Worm (Caenorhabditis elegans) whole organism, L1 larva: ENCODE data around the gene F19B10.5.
A peak's percentile ranks its signal among the peaks of the same experiment; 100 is the strongest.

ENCODE experiments used
- F16B12.6 ChIP-seq: fragments of 150-350 bp; optimal IDR thresholded peaks from 2 replicates; lab custom pipeline; 2014; ENCODE audit warnings: missing biosample characterization, missing genetic modification characterization
- alr-1 ChIP-seq: fragments of 200-800 bp; sonication (Bioruptor generic); optimal IDR thresholded peaks from 2 replicates; lab custom pipeline; 2018; ENCODE audit warnings: borderline replicate concordance, mild to moderate bottlenecking, missing genetic modification characterization, missing compliant biosample characterization
- aly-2 ChIP-seq: fragments of 150-350 bp; optimal IDR thresholded peaks from 2 replicates; lab custom pipeline; 2014; ENCODE audit warnings: missing biosample characterization, missing genetic modification characterization
- ceh-63 ChIP-seq: fragments of 200-800 bp; sonication (Bioruptor generic); optimal IDR thresholded peaks from 2 replicates; lab custom pipeline; 2018; ENCODE audit warnings: mild to moderate bottlenecking, missing genetic modification characterization, missing compliant biosample characterization
- ceh-8 ChIP-seq: fragments of 200-800 bp; sonication (Bioruptor generic); optimal IDR thresholded peaks from 2 replicates; lab custom pipeline; 2018; ENCODE audit warnings: mild to moderate bottlenecking, missing genetic modification characterization, moderate library complexity, missing compliant biosample characterization
- ceh-88 ChIP-seq: fragments of 200-800 bp; sonication (Bioruptor generic); IDR thresholded peaks from 2 replicates; pipeline ENCODE4 v1.3.6; 2022; ENCODE audit warnings: missing genetic modification characterization, missing compliant biosample characterization
- ces-1 ChIP-seq: fragments of 150-350 bp; optimal IDR thresholded peaks from 2 replicates; lab custom pipeline; 2014; ENCODE audit warnings: missing biosample characterization, missing genetic modification reagents, missing genetic modification characterization
- dsc-1 ChIP-seq: sonication (generic microtip); optimal IDR thresholded peaks from 2 replicates; lab custom pipeline; 2016; ENCODE audit warnings: mild to moderate bottlenecking, missing genetic modification characterization, missing compliant biosample characterization
- efl-1 ChIP-seq, 4 experiments: fragments of 150-350 bp; optimal IDR thresholded peaks in 3 of 4; peaks in 1 of 4; 1 replicate in 1 of 4; 2 replicates in 3 of 4; lab custom pipeline; 2014; ENCODE audit warnings: missing biosample characterization in 2 of 4, missing genetic modification characterization in 2 of 4, missing genetic modification reagents in 2 of 4
- egl-13 ChIP-seq: sonication (generic microtip); optimal IDR thresholded peaks from 2 replicates; lab custom pipeline; 2016; ENCODE audit warnings: missing genotype, missing genetic modification reagents, missing genetic modification characterization, missing compliant biosample characterization
- egl-27 ChIP-seq, 2 experiments: fragments of 150-350 bp in 1 of 2; sonication (generic microtip); optimal IDR thresholded peaks; 3 replicates each; lab custom pipeline; 2017 to 2018; ENCODE audit warnings: missing biosample characterization in 2 of 2, missing genetic modification characterization in 2 of 2, missing genetic modification reagents in 2 of 2
- elt-3 ChIP-seq, 6 experiments: fragments of 150-350 bp in 1 of 6; sonication (generic microtip); optimal IDR thresholded peaks; 2 replicates each; lab custom pipeline; 2017 to 2018; ENCODE audit warnings: missing biosample characterization in 6 of 6, missing genetic modification characterization in 6 of 6, inconsistent platforms in 1 of 6
- fkh-10 ChIP-seq: sonication (generic microtip); optimal IDR thresholded peaks from 2 replicates; lab custom pipeline; 2017; ENCODE audit warnings: missing biosample characterization, missing genetic modification reagents, missing genetic modification characterization
- fkh-8 ChIP-seq: sonication (generic microtip); optimal IDR thresholded peaks from 2 replicates; lab custom pipeline; 2016; ENCODE audit warnings: mild to moderate bottlenecking, missing genetic modification characterization, missing compliant biosample characterization
- grh-1 ChIP-seq: fragments of 200-800 bp; sonication (Bioruptor generic); IDR thresholded peaks from 2 replicates; pipeline ENCODE4 v1.3.6; 2022; ENCODE audit warnings: missing genetic modification reagents, missing genetic modification characterization, missing compliant biosample characterization
- hlh-4 ChIP-seq: sonication (generic microtip); optimal IDR thresholded peaks from 2 replicates; lab custom pipeline; 2016; ENCODE audit warnings: mild to moderate bottlenecking, missing genetic modification characterization, missing compliant biosample characterization
- hpl-2 ChIP-seq: fragments of 150-350 bp; optimal IDR thresholded peaks from 2 replicates; lab custom pipeline; 2014; ENCODE audit warnings: missing biosample characterization, missing genetic modification reagents, missing genetic modification characterization
- irx-1 ChIP-seq: sonication (generic microtip); optimal IDR thresholded peaks from 2 replicates; lab custom pipeline; 2016; ENCODE audit warnings: missing genetic modification characterization, missing compliant biosample characterization
- jun-1 ChIP-seq: fragments of 150-350 bp; optimal IDR thresholded peaks from 2 replicates; lab custom pipeline; 2014; ENCODE audit warnings: missing biosample characterization, missing genetic modification reagents, missing genetic modification characterization
- lin-15B ChIP-seq: fragments of 150-350 bp; sonication (generic microtip); optimal IDR thresholded peaks from 3 replicates; lab custom pipeline; 2014; ENCODE audit warnings: missing biosample characterization, missing genetic modification characterization
- lin-39 ChIP-seq: fragments of 150-350 bp; optimal IDR thresholded peaks from 2 replicates; lab custom pipeline; 2014; ENCODE audit warnings: missing biosample characterization, missing genetic modification reagents, missing genetic modification characterization
- lir-3 ChIP-seq: sonication (generic microtip); optimal IDR thresholded peaks from 2 replicates; lab custom pipeline; 2016; ENCODE audit warnings: mild to moderate bottlenecking, missing genetic modification characterization, moderate library complexity, missing compliant biosample characterization; ENCODE audit not compliant: poor library complexity
- lsy-2 ChIP-seq, 2 experiments: fragments of 150-350 bp; optimal IDR thresholded peaks; 2 replicates each; lab custom pipeline; 2014; ENCODE audit warnings: missing biosample characterization in 2 of 2, missing genetic modification characterization in 2 of 2
- mep-1 ChIP-seq: fragments of 150-350 bp; optimal IDR thresholded peaks from 2 replicates; lab custom pipeline; 2014; ENCODE audit warnings: missing biosample characterization, missing genetic modification characterization
- nhr-11 ChIP-seq: fragments of 150-350 bp; optimal IDR thresholded peaks from 2 replicates; lab custom pipeline; 2014; ENCODE audit warnings: missing biosample characterization, missing genetic modification characterization
- nhr-20 ChIP-seq: sonication (generic microtip); optimal IDR thresholded peaks from 2 replicates; lab custom pipeline; 2016; ENCODE audit warnings: mild to moderate bottlenecking, missing genetic modification characterization, missing compliant biosample characterization
- nhr-28 ChIP-seq: fragments of 150-350 bp; optimal IDR thresholded peaks from 2 replicates; lab custom pipeline; 2014; ENCODE audit warnings: missing biosample characterization, missing genetic modification characterization
- nhr-47 ChIP-seq: sonication (generic microtip); optimal IDR thresholded peaks from 2 replicates; lab custom pipeline; 2016; ENCODE audit warnings: mild to moderate bottlenecking, missing genetic modification characterization, moderate library complexity, missing compliant biosample characterization
- nhr-76 ChIP-seq: sonication (generic microtip); optimal IDR thresholded peaks from 2 replicates; lab custom pipeline; 2017; ENCODE audit warnings: missing biosample characterization, missing genetic modification characterization
- pag-3 ChIP-seq: sonication (generic microtip); optimal IDR thresholded peaks from 2 replicates; lab custom pipeline; 2017; ENCODE audit warnings: missing genetic modification characterization, mild to moderate bottlenecking, missing compliant biosample characterization, antibody characterized with exemption, borderline replicate concordance; ENCODE audit not compliant: insufficient read depth
- pqm-1 ChIP-seq: sonication (generic microtip); optimal IDR thresholded peaks from 3 replicates; lab custom pipeline; 2017; ENCODE audit warnings: missing biosample characterization, missing genetic modification characterization
- rnt-1 ChIP-seq: sonication (generic microtip); optimal IDR thresholded peaks from 2 replicates; lab custom pipeline; 2016; ENCODE audit warnings: mild to moderate bottlenecking, missing genetic modification characterization, moderate library complexity, missing compliant biosample characterization
- snpc-4 ChIP-seq: fragments of 150-350 bp; optimal IDR thresholded peaks from 2 replicates; lab custom pipeline; 2014; ENCODE audit warnings: missing biosample characterization, missing genetic modification characterization
- sptf-1 ChIP-seq: fragments of 150-350 bp; optimal IDR thresholded peaks from 2 replicates; lab custom pipeline; 2014; ENCODE audit warnings: missing biosample characterization, missing genetic modification characterization
- swsn-7 ChIP-seq: sonication (generic microtip); optimal IDR thresholded peaks from 2 replicates; lab custom pipeline; 2016; ENCODE audit warnings: missing genetic modification characterization, missing compliant biosample characterization
- unc-130 ChIP-seq: fragments of 150-350 bp; optimal IDR thresholded peaks from 2 replicates; lab custom pipeline; 2017; ENCODE audit warnings: missing biosample characterization, missing genetic modification characterization, inconsistent platforms
- unc-62 ChIP-seq: fragments of 150-350 bp; optimal IDR thresholded peaks from 2 replicates; lab custom pipeline; 2014; ENCODE audit warnings: missing biosample characterization, missing genetic modification reagents, missing genetic modification characterization
- unc-86 ChIP-seq: sonication (generic microtip); optimal IDR thresholded peaks from 2 replicates; lab custom pipeline; 2016; ENCODE audit warnings: missing genetic modification characterization, missing compliant biosample characterization
- unc-98 ChIP-seq: fragments of 200-800 bp; sonication (Bioruptor generic); IDR thresholded peaks from 2 replicates; pipeline ENCODE4 v1.3.6; 2022; ENCODE audit warnings: missing genetic modification characterization, missing compliant biosample characterization
- vab-15 ChIP-seq: sonication (generic microtip); optimal IDR thresholded peaks from 2 replicates; lab custom pipeline; 2017; ENCODE audit warnings: missing genotype, mild to moderate bottlenecking, missing genetic modification characterization, missing compliant biosample characterization
- xbp-1 ChIP-seq: sonication (generic microtip); optimal IDR thresholded peaks from 2 replicates; lab custom pipeline; 2016; ENCODE audit warnings: missing genetic modification characterization, missing compliant biosample characterization
- zip-4 ChIP-seq: fragments of 200-800 bp; sonication (Bioruptor generic); optimal IDR thresholded peaks from 2 replicates; lab custom pipeline; 2018; ENCODE audit warnings: mild to moderate bottlenecking, missing genetic modification characterization, moderate library complexity, missing compliant biosample characterization

F19B10.5 gene

DNA sequence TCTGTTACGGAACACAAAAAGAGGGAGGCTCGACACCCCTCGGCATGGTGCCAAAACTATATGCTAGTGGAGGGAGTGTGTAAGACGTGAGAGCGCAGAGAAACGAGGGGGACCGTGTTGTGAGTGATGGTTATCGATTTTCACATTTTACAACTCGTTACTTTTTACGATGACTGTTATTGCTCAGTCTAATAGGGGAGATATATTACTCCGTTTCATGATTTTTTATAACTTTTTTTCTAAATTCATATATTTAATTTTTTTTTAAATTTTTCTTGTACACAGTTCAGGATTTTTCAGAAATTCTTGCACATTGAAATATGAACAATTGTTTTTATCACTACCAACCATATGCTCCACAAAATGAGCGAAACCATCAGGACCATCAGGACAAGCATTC is at the start of gene F19B10.5:
F19B10.5 (plus strand) TSS at position 301 of the 400 bp plus-strand sequence.
- TF ChIP-seq mep-1 = no peak
- no peak for TF ChIP-seq efl-1 (optimal IDR thresholded peaks at IDR 0.05; lab: Kevin White, UChicago)
- peak in 1 of 2 experiments; percentile 31 for TF ChIP-seq efl-1 (GFP tag; optimal IDR thresholded peaks at IDR 0.05 in 1 of 2; lab: Kevin White, UChicago)

DNA sequence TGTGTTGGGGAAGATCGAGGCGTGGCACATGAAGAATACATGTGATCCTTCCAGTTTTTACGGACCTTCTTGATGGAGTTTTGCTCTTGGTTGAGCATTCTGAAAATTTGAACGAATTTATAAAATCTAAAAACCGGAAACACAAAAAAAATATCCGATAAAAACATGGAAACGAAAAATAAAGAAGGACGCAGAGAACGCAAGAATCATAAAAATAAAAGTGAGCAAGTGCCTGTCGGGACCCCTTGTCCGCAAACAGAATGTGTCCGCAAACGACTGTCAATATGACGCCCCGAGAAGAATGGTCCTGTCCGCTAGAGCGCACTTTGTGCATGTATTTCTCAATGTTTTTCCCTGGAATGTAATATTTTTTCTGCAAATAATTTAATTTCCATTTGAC is 45.7 kb upstream of the F19B10.5 start, which contains the start of gene Y49F6A.5:
Y49F6A.5 (minus strand) TSS at position 101 of the 400 bp plus-strand sequence.
- no peak for TF ChIP-seq fkh-10
- no peak for TF ChIP-seq unc-62
- TF ChIP-seq hpl-2 (GFP tag; lab: Kevin White, UChicago) = no peak
- no peak for TF ChIP-seq lin-39
- no peak for TF ChIP-seq lsy-2 (tag; optimal IDR thresholded peaks at IDR 0.05; lab: Kevin White, UChicago)
- TF ChIP-seq mep-1 = no peak
- TF ChIP-seq ceh-88 (GFP tag; lab: Robert Waterston, UW) = no peak
- no peak for TF ChIP-seq egl-27 (tag; optimal IDR thresholded peaks at IDR 0.05; lab: Kevin White, UChicago)

DNA sequence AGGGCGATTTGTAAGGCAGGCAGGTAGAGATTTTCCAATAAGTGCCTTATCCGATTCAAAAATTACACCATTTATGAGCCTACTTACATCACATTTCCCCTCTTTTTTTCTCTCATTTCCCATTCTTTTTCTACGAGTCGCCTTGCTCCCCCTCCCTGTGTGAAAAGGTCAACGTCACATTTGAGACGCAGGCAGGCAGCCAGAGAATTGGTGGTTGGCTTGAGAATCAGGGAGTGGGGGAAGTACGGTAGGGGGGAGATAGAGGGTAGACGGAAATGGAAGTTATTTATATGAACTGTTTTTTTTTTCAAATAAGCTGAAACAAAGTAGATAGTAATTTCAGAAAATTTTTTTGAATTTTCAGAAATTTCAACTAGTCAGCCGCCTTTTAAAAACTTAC is 38.9 kb upstream of the F19B10.5 start:
- peak; percentile 42 for TF ChIP-seq xbp-1 (tag; lab: Kevin White, UChicago)
- TF ChIP-seq sptf-1 (tag; lab: Kevin White, UChicago) = no peak

DNA sequence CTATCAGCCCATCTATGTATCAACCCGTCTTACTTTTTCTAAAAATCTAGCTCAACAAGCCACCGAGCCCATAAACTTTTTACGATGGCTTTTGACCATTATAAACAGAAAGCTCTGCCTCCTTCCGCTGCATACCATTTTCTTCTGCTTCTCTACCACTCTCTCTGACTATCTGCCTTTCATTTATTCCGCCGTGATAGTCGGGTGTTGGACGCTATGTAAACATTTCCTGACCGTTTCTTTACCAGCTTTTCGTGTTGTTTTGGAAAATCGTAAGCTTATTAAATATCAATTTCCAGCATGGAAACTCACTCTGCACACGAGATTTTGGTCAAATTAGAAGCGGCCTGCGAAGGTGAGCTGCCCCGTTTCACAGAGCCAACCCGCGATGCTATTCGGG is 38.0 kb upstream of the F19B10.5 start, which contains the start of gene F40E12.1:
F40E12.1 (plus strand) TSS at position 301 of the 400 bp plus-strand sequence.
- TF ChIP-seq nhr-76 (tag; lab: Kevin White, UChicago) = no peak
- no peak for TF ChIP-seq aly-2 (tag; lab: Kevin White, UChicago)
- no peak for TF ChIP-seq elt-3 (tag; optimal IDR thresholded peaks at IDR 0.05; lab: Kevin White, UChicago)
- TF ChIP-seq irx-1 (tag; lab: Kevin White, UChicago) = no peak
- no peak for TF ChIP-seq nhr-11
- no peak for TF ChIP-seq vab-15 (tag; lab: Kevin White, UChicago)
- TF ChIP-seq pag-3 (tag; lab: Kevin White, UChicago) = no peak
- no peak for TF ChIP-seq ceh-8 (GFP tag; lab: Kevin White, UChicago)
- TF ChIP-seq swsn-7 (tag; lab: Kevin White, UChicago) = no peak
- no peak for TF ChIP-seq unc-86 (tag; lab: Kevin White, UChicago)
- no peak for TF ChIP-seq unc-130
- TF ChIP-seq ceh-88 (GFP tag; lab: Robert Waterston, UW) = no peak
- no peak for TF ChIP-seq lir-3 (tag; lab: Kevin White, UChicago)
- TF ChIP-seq nhr-28 (tag; lab: Kevin White, UChicago) = no peak
- TF ChIP-seq alr-1 (tag; lab: Kevin White, UChicago) = no peak
- TF ChIP-seq nhr-20 (tag; lab: Kevin White, UChicago) = no peak
- TF ChIP-seq hpl-2 (GFP tag; lab: Kevin White, UChicago) = no peak
- TF ChIP-seq ceh-63 (GFP tag; lab: Kevin White, UChicago) = no peak
- TF ChIP-seq ces-1 (GFP tag; lab: Kevin White, UChicago) = no peak
- TF ChIP-seq rnt-1 = no peak

- TF ChIP-seq egl-13 (tag; lab: Kevin White, UChicago) = no peak
- TF ChIP-seq snpc-4 (tag; lab: Kevin White, UChicago) = no peak
- TF ChIP-seq jun-1 = no peak
- no peak for TF ChIP-seq dsc-1 (tag; lab: Kevin White, UChicago)
- no peak for TF ChIP-seq hlh-4
- no peak for TF ChIP-seq ceh-8 (GFP tag; lab: Kevin White, UChicago)
- TF ChIP-seq zip-4 (GFP tag; lab: Kevin White, UChicago) = no peak
- no peak for TF ChIP-seq grh-1 (GFP tag; lab: Robert Waterston, UW)
- TF ChIP-seq pqm-1 (tag; lab: Kevin White, UChicago) = no peak
- TF ChIP-seq lin-15B = no peak
- no peak for TF ChIP-seq unc-98 (GFP tag; lab: Robert Waterston, UW)
- no peak for TF ChIP-seq nhr-47 (tag; lab: Kevin White, UChicago)
- no peak for TF ChIP-seq F16B12.6 (tag; lab: Kevin White, UChicago)
- no peak for TF ChIP-seq fkh-8 (tag; lab: Kevin White, UChicago)
- TF ChIP-seq nhr-20 (tag; lab: Kevin White, UChicago) = no peak
- TF ChIP-seq, all 84 proteins: peak for 0
Observed at ce11 chrII:3620862-3621261, 34.6 kb upstream of the F19B10.5 start.
